Worm (Caenorhabditis elegans) whole organism, midembryonic: ENCODE results near the gene F35B3.4.

ENCODE experiments used
- T22C8.4 ChIP-seq: fragments of 200-800 bp; sonication (Bioruptor generic); IDR thresholded peaks from 2 replicates; pipeline ENCODE4 v1.3.6; 2022; ENCODE audit warnings: missing genetic modification characterization, missing compliant biosample characterization
- cog-1 ChIP-seq: sonication (generic microtip); optimal IDR thresholded peaks from 2 replicates; lab custom pipeline; 2016; ENCODE audit warnings: missing genetic modification characterization, missing compliant biosample characterization
- flt-1 ChIP-seq: fragments of 200-800 bp; sonication (Bioruptor generic); IDR thresholded peaks from 2 replicates; pipeline ENCODE4 v1.3.6; 2022; ENCODE audit warnings: missing genetic modification characterization, missing compliant biosample characterization
- klf-2 ChIP-seq: fragments of 200-800 bp; sonication (Bioruptor generic); conservative IDR thresholded peaks from 2 replicates; pipeline ENCODE4 v1.3.6; 2022; ENCODE audit warnings: missing genetic modification reagents, missing genetic modification characterization, missing compliant biosample characterization
- med-1 ChIP-seq: sonication (generic microtip); optimal IDR thresholded peaks from 2 replicates; lab custom pipeline; 2017; ENCODE audit warnings: missing genetic modification characterization, mild to moderate bottlenecking, missing compliant biosample characterization, antibody characterized with exemption, missing genetic modification reagents; ENCODE audit not compliant: insufficient read depth
- ref-1 ChIP-seq: fragments of 200-800 bp; sonication (Bioruptor generic); conservative IDR thresholded peaks from 2 replicates; pipeline ENCODE4 v1.3.6; 2022; ENCODE audit warnings: missing genetic modification reagents, missing genetic modification characterization, missing compliant biosample characterization
- tab-1 ChIP-seq: fragments of 200-800 bp; sonication (Bioruptor generic); IDR thresholded peaks from 2 replicates; pipeline ENCODE4 v1.3.6; 2022; ENCODE audit warnings: missing genetic modification characterization, missing compliant biosample characterization
- ztf-23 ChIP-seq: fragments of 200-800 bp; sonication (Bioruptor generic); IDR thresholded peaks from 2 replicates; pipeline ENCODE4 v1.3.6; 2022; ENCODE audit warnings: missing genetic modification reagents, missing genetic modification characterization, missing compliant biosample characterization
- ztf-29 ChIP-seq: fragments of 200-800 bp; sonication (Bioruptor generic); IDR thresholded peaks from 2 replicates; pipeline ENCODE4 v1.3.6; 2022; ENCODE audit warnings: missing genetic modification reagents, missing genetic modification characterization, missing compliant biosample characterization

F35B3.4 gene

ce11 chrX:16993524-16993923 is 27.2 kb downstream of the F35B3.4 start:
- TF ChIP-seq klf-2 (GFP tag; lab: Robert Waterston, UW) (no peak), ref-1 (no peak), T22C8.4 (GFP tag; lab: Robert Waterston, UW) (no peak)

- TF ChIP-seq klf-2 (GFP tag; lab: Robert Waterston, UW) = no peak
Measured at ce11 chrX:16991437-16991836, 29.3 kb downstream of the F35B3.4 start.

- no peak for TF ChIP-seq tab-1 (GFP tag; lab: Robert Waterston, UW)
- TF ChIP-seq flt-1 (GFP tag; lab: Robert Waterston, UW) = no peak
- TF ChIP-seq T22C8.4 (GFP tag; lab: Robert Waterston, UW) = no peak
- TF ChIP-seq ztf-29 = no peak
- no peak for TF ChIP-seq med-1 (GFP tag; lab: Kevin White, UChicago)
- TF ChIP-seq ztf-23 (GFP tag; lab: Robert Waterston, UW) = no peak
- TF ChIP-seq klf-2 (GFP tag; lab: Robert Waterston, UW) = no peak
- TF ChIP-seq ref-1 = no peak
- no peak for TF ChIP-seq cog-1 (tag; lab: Kevin White, UChicago)
Measured at ce11 chrX:16988367-16988766, 32.4 kb downstream of the F35B3.4 start.

- TF ChIP-seq T22C8.4 (GFP tag; lab: Robert Waterston, UW) = no peak
- no peak for TF ChIP-seq tab-1 (GFP tag; lab: Robert Waterston, UW)
- TF ChIP-seq cog-1 (tag; lab: Kevin White, UChicago) = no peak
- no peak for TF ChIP-seq ztf-29
- no peak for TF ChIP-seq ztf-23 (GFP tag; lab: Robert Waterston, UW)
- TF ChIP-seq ref-1 = no peak
- TF ChIP-seq med-1 (GFP tag; lab: Kevin White, UChicago) = no peak
- TF ChIP-seq klf-2 (GFP tag; lab: Robert Waterston, UW) = no peak
- no peak for TF ChIP-seq flt-1 (GFP tag; lab: Robert Waterston, UW)
Measured at ce11 chrX:16978308-16978707, 42.5 kb downstream of the F35B3.4 start, which contains the start of gene mbl-1. Gene mbl-1 (plus strand): TSS chrX:16978608.

- TF ChIP-seq klf-2 (GFP tag; lab: Robert Waterston, UW) = no peak
- no peak for TF ChIP-seq tab-1 (GFP tag; lab: Robert Waterston, UW)
- TF ChIP-seq cog-1 (tag; lab: Kevin White, UChicago) = no peak
Measured at ce11 chrX:16976043-16976442, 44.7 kb downstream of the F35B3.4 start, which contains the start of gene F52G3.5. Gene F52G3.5 (minus strand): TSS chrX:16976143.
